Fruit fly (Drosophila melanogaster): ENCODE results near the gene cindr.

- TF ChIP-seq toe (GFP tag; optimal IDR thresholded peaks at IDR 0.05) (no peak), cnc (optimal IDR thresholded peaks at IDR 0.05) (no peak), CG12768 (GFP tag; optimal IDR thresholded peaks at IDR 0.05) (no peak), CG14711 (tag; optimal IDR thresholded peaks at IDR 0.05) (no peak), pad (GFP tag; optimal IDR thresholded peaks at IDR 0.05) (no peak), CG33017 (tag; optimal IDR thresholded peaks at IDR 0.05) (no peak), cic (GFP tag; optimal IDR thresholded peaks at IDR 0.05) (no peak), kay (GFP tag; ENCODE audit: borderline replicate concordance) (no peak), CG7101 (tag; optimal IDR thresholded peaks at IDR 0.05) (no peak), Mnt (GFP tag; optimal IDR thresholded peaks at IDR 0.05) (no peak), CG5204 (GFP tag; optimal IDR thresholded peaks at IDR 0.05) (no peak), ovo (GFP tag; optimal IDR thresholded peaks at IDR 0.05) (no peak), Hr96 (GFP tag; optimal IDR thresholded peaks at IDR 0.05) (no peak)
Observed at dm6 chr3R:30870317-30870878, 62.0 kb downstream of the cindr start.

All from whole organism, adult.